Worm (Caenorhabditis elegans) whole organism, L4/young adult: ENCODE measurements around the gene F36F12.1.
"Not testable (repeated sequence)": the region's sequence is repeated elsewhere in the genome, so short reads cannot be mapped to it uniquely, and the experiment has no call there.

Source experiments
- W03F9.2 ChIP-seq: fragments of 150-350 bp; optimal IDR thresholded peaks from 2 replicates; lab custom pipeline; 2014; ENCODE audit warnings: missing biosample characterization, missing genetic modification characterization
- dao-5 ChIP-seq: sonication (generic microtip); optimal IDR thresholded peaks from 2 replicates; lab custom pipeline; 2016; ENCODE audit warnings: missing genotype, missing genetic modification characterization, moderate library complexity, missing compliant biosample characterization
- him-1 ChIP-seq: sonication (generic microtip); optimal IDR thresholded peaks from 2 replicates; lab custom pipeline; 2016; ENCODE audit warnings: missing genotype, missing genetic modification reagents, missing genetic modification characterization, missing compliant biosample characterization

The F36F12.1 gene

DNA sequence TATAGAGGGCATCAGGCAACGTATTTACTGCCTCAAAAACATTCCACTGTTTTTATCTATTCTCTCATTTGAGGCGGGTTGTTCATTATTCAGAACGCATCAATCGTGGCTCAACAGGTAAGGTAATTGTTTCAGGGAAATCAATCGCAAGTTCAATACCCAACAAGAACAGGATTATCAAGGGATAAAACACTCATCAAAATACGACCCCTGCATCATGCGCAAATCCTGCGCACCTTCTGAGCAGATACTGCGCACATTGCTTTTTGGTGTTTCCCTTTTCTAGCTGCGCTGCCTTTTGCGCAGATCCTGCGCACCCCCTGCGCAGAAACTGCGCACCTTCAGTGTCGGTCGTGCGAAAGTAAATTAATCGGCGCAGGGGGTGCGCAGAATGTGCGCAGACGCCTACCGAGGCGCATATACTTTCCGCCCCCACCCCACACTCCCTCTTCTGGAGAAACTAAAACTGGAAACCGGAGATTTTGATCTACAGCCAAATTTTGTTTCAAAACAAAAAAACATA is 17.2 kb downstream of the F36F12.1 start, which contains the start of gene F36F12.3:
F36F12.3 (plus strand) TSS at position 51 of the 523 bp plus-strand sequence.
- not testable (repeated sequence) for TF ChIP-seq W03F9.2 (tag; lab: Kevin White, UChicago); dao-5; him-1 (tag; lab: Kevin White, UChicago)

DNA sequence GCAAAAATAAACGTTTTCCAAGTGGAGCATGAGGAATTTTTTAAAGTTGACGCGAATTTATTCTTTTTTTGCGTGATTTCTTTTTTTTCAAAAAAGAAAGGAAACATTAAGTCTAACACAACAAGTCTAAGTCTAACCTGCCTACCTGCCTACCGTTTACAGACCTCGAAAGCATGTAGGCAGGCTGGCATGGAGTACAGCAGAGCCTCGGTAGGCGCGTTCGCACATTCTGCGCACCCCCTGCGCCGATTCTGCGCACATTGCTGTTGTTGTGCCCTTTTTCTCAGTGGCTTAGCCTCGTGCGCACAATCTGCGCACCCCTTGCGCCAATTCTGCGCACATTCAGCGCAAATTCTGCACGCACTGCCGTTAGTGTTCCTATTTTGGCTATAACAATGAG is 19.1 kb downstream of the F36F12.1 start:
- TF ChIP-seq him-1 (tag; lab: Kevin White, UChicago), result no peak
- TF ChIP-seq W03F9.2 (tag; lab: Kevin White, UChicago), result no peak
- TF ChIP-seq dao-5, result no peak

ce11 chrV:2081894-2082293 is 21.1 kb downstream of the F36F12.1 start:
- TF ChIP-seq W03F9.2 (tag; lab: Kevin White, UChicago) (no peak), him-1 (tag; lab: Kevin White, UChicago) (no peak)

DNA sequence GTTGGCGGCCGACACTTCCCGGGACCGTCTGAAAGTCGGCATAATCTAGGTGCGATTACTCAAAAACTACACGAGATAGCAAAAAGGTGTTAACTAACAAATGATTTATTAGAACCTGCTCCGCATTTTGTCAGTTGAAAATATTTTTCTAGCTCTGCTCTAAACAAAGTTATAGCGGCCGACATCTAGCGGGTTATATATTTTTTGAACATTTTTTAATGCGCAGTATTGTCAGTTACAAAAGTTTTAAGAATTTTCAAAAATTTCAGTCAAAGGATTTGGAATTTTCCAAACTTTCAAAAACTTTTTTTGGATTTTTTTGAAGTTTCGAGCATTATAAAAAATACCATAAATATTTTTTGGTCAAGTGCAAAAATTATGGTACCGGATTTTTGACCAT is 21.7 kb downstream of the F36F12.1 start:
- TF ChIP-seq him-1 (tag; lab: Kevin White, UChicago) (no peak), dao-5 (no peak), W03F9.2 (tag; lab: Kevin White, UChicago) (no peak)

- no peak for TF ChIP-seq W03F9.2 (tag; lab: Kevin White, UChicago)
- TF ChIP-seq dao-5, result no peak
- TF ChIP-seq him-1 (tag; lab: Kevin White, UChicago), result no peak
Observed at ce11 chrV:2076043-2076442, 27.0 kb downstream of the F36F12.1 start.

- TF ChIP-seq him-1 (tag; lab: Kevin White, UChicago), result no peak
- no peak for TF ChIP-seq W03F9.2 (tag; lab: Kevin White, UChicago)
- TF ChIP-seq dao-5, result no peak
Observed at ce11 chrV:2072807-2073206, 30.2 kb downstream of the F36F12.1 start, which contains the start of gene Y40B10A.9. Gene Y40B10A.9 (minus strand): TSS chrV:2072907.

DNA sequence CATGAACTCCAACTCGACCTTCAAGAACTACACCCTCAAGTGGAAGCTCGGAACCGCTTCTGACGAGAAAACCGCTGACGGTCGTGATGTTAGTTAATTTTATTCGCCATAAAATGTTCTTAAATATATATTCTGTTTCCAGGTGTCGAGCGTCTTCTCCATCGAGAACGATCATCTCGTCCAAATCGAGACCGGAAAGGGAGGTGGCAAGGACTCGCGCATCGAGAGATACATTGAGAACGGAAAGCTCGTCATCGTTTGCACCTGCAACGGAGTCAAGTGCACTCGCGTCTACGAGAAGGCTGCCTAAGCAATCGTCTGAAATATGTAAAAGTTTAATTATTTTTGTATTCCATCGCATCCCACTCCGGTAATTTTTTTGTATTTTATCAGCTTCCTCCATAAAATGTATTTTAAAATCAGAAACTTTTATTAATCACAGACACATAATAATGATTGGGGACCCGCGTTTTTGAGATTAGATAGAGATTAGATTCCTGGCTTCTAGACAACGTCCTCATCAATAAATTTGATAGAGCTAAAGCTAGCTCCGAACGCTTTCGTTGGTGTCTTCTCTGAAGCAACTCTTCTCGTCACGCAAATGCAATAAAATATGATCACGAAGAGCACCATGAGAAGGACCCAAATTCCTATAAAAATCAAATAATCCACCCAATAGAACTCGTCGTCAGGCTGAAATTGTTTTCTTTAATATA is 34.1 kb downstream of the F36F12.1 start:
- TF ChIP-seq him-1 (tag; lab: Kevin White, UChicago), result no peak
- no peak for TF ChIP-seq dao-5

DNA sequence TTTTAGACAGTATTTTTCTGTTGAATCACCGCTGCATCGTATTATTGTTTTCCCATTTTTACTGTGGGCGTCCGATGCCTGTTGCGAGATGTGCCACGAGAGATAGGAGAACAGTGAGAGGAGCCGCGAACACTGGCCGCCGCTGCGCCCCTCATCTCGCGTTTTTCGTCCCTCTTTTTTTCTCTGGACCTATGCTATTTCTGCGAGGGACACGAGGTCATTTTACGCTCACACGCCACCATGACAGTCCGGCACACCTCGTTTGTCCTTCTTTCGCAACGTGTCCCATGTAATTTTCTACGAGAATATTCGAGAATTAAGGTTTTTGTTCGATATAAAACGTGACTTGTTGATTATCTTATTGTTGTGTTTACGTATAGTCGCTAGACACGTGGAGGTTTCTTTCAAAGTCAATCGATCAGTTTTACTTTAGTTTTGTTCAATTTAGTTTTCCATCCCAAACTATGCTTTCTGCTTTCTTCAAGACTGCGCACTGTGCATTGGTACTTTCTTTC is 35.0 kb downstream of the F36F12.1 start, which contains the start of gene lbp-9:
lbp-9 (plus strand) TSS at position 465 of the 515 bp plus-strand sequence.
- TF ChIP-seq dao-5, result no peak
- no peak for TF ChIP-seq W03F9.2 (tag; lab: Kevin White, UChicago)
- no peak for TF ChIP-seq him-1 (tag; lab: Kevin White, UChicago)

DNA sequence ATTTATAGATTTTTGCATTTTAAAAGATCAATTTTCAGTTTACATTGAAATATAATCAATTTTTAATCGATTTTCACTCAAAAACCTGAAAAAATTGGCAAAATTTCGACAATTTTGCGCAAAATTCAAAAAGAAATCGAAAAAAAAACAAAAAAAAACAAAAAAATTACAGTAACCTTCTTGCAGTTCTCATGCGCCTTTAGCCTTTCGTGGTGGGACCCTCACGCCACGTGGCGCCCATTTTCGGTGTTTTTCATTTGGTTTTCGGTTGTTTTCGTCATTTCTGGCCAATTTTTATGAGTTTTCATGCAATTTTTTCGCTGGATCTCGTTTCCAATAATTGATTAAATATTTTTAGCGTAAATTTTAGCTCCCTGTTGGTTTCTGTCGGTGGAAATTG is 35.6 kb downstream of the F36F12.1 start:
- TF ChIP-seq dao-5 (no peak), W03F9.2 (tag; lab: Kevin White, UChicago) (peak; percentile 44)

ce11 chrV:2066780-2067179 is 36.2 kb downstream of the F36F12.1 start, which contains the start of gene nhr-86:
Gene nhr-86 (minus strand): TSS chrV:2066850.
- TF ChIP-seq him-1 (tag; lab: Kevin White, UChicago) (no peak), W03F9.2 (tag; lab: Kevin White, UChicago) (no peak), dao-5 (no peak)

- no peak for TF ChIP-seq dao-5
- TF ChIP-seq W03F9.2 (tag; lab: Kevin White, UChicago), result no peak
- no peak for TF ChIP-seq him-1 (tag; lab: Kevin White, UChicago)
Observed at ce11 chrV:2057324-2057723, 45.7 kb downstream of the F36F12.1 start, which contains the start of gene comt-3. Gene comt-3 (plus strand): TSS chrV:2057537.

DNA sequence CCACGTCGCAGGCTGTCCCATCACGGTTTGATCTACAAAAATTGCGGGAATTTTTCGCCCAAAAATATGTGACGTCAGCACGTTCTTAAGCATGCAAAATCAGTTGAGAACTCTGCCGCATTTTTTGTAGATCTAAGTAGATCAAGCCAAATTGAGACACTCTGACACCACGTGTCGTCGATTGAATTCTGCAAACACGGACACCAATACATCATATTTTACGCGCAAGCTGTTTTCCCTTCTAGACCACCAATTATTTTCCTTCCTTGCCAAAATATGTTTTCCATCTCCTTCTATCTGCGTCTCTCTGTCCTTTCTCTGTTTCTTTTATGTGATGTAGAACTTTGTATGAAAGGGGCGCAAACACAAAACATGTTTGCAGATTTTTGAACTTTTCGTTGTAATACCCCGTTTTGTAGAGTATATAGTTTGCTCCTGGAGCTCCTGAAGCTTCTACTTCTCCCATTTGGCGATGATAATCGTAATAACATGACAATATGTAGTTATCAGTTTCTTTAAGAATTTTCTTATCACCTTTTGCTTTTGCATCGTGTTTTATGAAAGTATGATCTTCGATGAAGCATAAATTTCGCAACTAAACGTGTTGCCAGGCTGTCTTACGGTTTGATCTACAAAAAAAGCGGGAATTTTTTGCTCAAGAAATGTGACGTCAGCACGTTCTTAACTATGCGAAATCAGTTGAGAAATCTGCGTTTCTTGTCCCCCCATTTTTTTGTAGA is 47.1 kb downstream of the F36F12.1 start:
- TF ChIP-seq W03F9.2 (tag; lab: Kevin White, UChicago) (no peak), dao-5 (no peak)

DNA sequence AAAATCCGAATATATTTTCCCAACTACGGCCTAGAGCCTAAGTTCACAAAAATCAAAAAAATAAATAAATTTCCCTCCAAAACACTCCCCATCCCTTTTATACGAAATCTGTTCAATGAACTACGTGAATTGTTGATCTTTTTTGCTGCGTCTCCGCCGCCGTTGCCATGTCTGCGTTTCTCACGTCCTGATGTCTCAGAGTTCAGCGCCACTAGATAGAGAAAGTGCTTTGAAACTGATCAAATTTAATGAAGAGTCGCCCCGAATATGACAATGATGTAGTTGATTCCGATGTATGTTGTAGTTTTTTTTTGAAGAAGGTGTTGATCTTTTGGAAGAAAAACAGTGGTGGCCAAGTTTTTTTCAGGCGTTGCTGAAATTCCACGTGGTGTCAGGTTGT is 48.8 kb downstream of the F36F12.1 start:
- TF ChIP-seq dao-5, result no peak
- no peak for TF ChIP-seq W03F9.2 (tag; lab: Kevin White, UChicago)
- no peak for TF ChIP-seq him-1 (tag; lab: Kevin White, UChicago)

- TF ChIP-seq him-1 (tag; lab: Kevin White, UChicago), result no peak
- TF ChIP-seq W03F9.2 (tag; lab: Kevin White, UChicago), result no peak
- TF ChIP-seq dao-5, result no peak
Observed at ce11 chrV:2053509-2053908, 49.5 kb downstream of the F36F12.1 start, which contains the start of gene comt-5. Gene comt-5 (minus strand): TSS chrV:2053609.
